Worm (Caenorhabditis elegans): Measurements from ENCODE around the gene ugt-3.
A peak's percentile ranks its signal among the peaks of the same experiment; 100 is the strongest.

Gene ugt-3

ce11 chrV:12814481-12814882, 14.4 kb upstream of the ugt-3 start (continued):
- no peak for TF ChIP-seq zip-11 (GFP tag; IDR thresholded peaks at IDR 0.05)
- no peak for TF ChIP-seq ZK546.5 (tag; optimal IDR thresholded peaks at IDR 0.05)
- TF ChIP-seq lim-7 (GFP tag; IDR thresholded peaks at IDR 0.05) = no peak
- peak; percentile 12 for TF ChIP-seq nhr-28 (tag; optimal IDR thresholded peaks at IDR 0.05)
- no peak for TF ChIP-seq php-3 (GFP tag; IDR thresholded peaks at IDR 0.05)
- TF ChIP-seq mxl-3 (GFP tag; optimal IDR thresholded peaks at IDR 0.05) = peak; percentile 53
- peak in 1 of 2 experiments; percentile 65 for TF ChIP-seq hif-1 (tag; optimal IDR thresholded peaks at IDR 0.05)
- no peak for TF ChIP-seq zip-2 (tag; optimal IDR thresholded peaks at IDR 0.05)
- no peak for TF ChIP-seq vab-7 (GFP tag; IDR thresholded peaks at IDR 0.05)
- no peak for TF ChIP-seq Y75B8A.6 (GFP tag; IDR thresholded peaks at IDR 0.05)
- no peak; the same call in 1 of the 2 replicates for TF ChIP-seq egl-43 (GFP tag; IDR thresholded peaks at IDR 0.05)
- TF ChIP-seq sdz-12 (GFP tag; optimal IDR thresholded peaks at IDR 0.05) = no peak
- no peak for TF ChIP-seq skn-1 (tag; optimal IDR thresholded peaks at IDR 0.05)
- no peak for TF ChIP-seq T26A8.4 (GFP tag; IDR thresholded peaks at IDR 0.05)
- TF ChIP-seq lir-3 (tag; optimal IDR thresholded peaks at IDR 0.05) = no peak
- TF ChIP-seq nhr-42 (GFP tag; IDR thresholded peaks at IDR 0.05) = no peak
- TF ChIP-seq dmd-8 (GFP tag; IDR thresholded peaks at IDR 0.05) = no peak
- TF ChIP-seq ceh-62 (tag; optimal IDR thresholded peaks at IDR 0.05) = no peak
- TF ChIP-seq lin-39 (tag; optimal IDR thresholded peaks at IDR 0.05) = no peak
- peak; percentile 90 for TF ChIP-seq hlh-11 (tag; optimal IDR thresholded peaks at IDR 0.05)
- no peak for TF ChIP-seq cey-2 (tag; optimal IDR thresholded peaks at IDR 0.05; ENCODE audit: borderline replicate concordance, insufficient read depth)
- no peak for TF ChIP-seq tag-97 (GFP tag; IDR thresholded peaks at IDR 0.05)
- TF ChIP-seq gei-8 (GFP tag; optimal IDR thresholded peaks at IDR 0.05) = peak; percentile 9
- no peak for TF ChIP-seq ztf-7 (tag; optimal IDR thresholded peaks at IDR 0.05)
- no peak for TF ChIP-seq nhr-77 (tag; optimal IDR thresholded peaks at IDR 0.05)
- TF ChIP-seq mxl-2 (GFP tag; conservative IDR thresholded peaks at IDR 0.05) = no peak
- TF ChIP-seq fos-1 (tag; optimal IDR thresholded peaks at IDR 0.05) = no peak
- TF ChIP-seq madf-5 (GFP tag; IDR thresholded peaks at IDR 0.05) = no peak
- no peak for TF ChIP-seq aly-2 (tag; optimal IDR thresholded peaks at IDR 0.05)
- no peak for TF ChIP-seq ZK337.2 (GFP tag; IDR thresholded peaks at IDR 0.05)
- no peak for TF ChIP-seq lin-1 (GFP tag; IDR thresholded peaks at IDR 0.05)
- no peak for TF ChIP-seq mdt-29 (GFP tag; IDR thresholded peaks at IDR 0.05)
- TF ChIP-seq snpc-1.2 (GFP tag; IDR thresholded peaks at IDR 0.05) = 0 out of 2 replicates have a peak, but pooled peaks have one; percentile 15
- TF ChIP-seq Y5F2A.4 (GFP tag; optimal IDR thresholded peaks at IDR 0.05) = no peak
- no peak for TF ChIP-seq nhr-102 (tag; optimal IDR thresholded peaks at IDR 0.05)
- TF ChIP-seq rbr-2 (tag; optimal IDR thresholded peaks at IDR 0.05) = peak; percentile 72
- TF ChIP-seq unc-130 (GFP tag; optimal IDR thresholded peaks at IDR 0.05) = no peak
- no peak for TF ChIP-seq R02D3.7 (tag; optimal IDR thresholded peaks at IDR 0.05)
- peak; percentile 71 for TF ChIP-seq nhr-6 (tag; optimal IDR thresholded peaks at IDR 0.05)
- TF ChIP-seq dpl-1 (GFP tag; optimal IDR thresholded peaks at IDR 0.05) = no peak
- peak; percentile 70 for TF ChIP-seq F37D6.2 (tag; optimal IDR thresholded peaks at IDR 0.05)
- TF ChIP-seq ces-1 (GFP tag; optimal IDR thresholded peaks at IDR 0.05) = no peak
- peak; percentile 13 for TF ChIP-seq mes-2 (tag; optimal IDR thresholded peaks at IDR 0.05; ENCODE audit: poor library complexity, severe bottlenecking)
- no peak for TF ChIP-seq zfp-2 (tag; optimal IDR thresholded peaks at IDR 0.05)
- no peak for TF ChIP-seq nhr-25 (tag; optimal IDR thresholded peaks at IDR 0.05; ENCODE audit: borderline replicate concordance, insufficient read depth)
- no peak for TF ChIP-seq egl-27 (tag; optimal IDR thresholded peaks at IDR 0.05)
- peak; percentile 21 for TF ChIP-seq dve-1 (tag; optimal IDR thresholded peaks at IDR 0.05; ENCODE audit: insufficient read depth)
- no peak for TF ChIP-seq F49E8.2 (tag; optimal IDR thresholded peaks at IDR 0.05; ENCODE audit: borderline replicate concordance)
- no peak for TF ChIP-seq Y48G9A.11 (GFP tag; IDR thresholded peaks at IDR 0.05)
- TF ChIP-seq F10B5.3 (tag; optimal IDR thresholded peaks at IDR 0.05) = no peak
- peak; percentile 65 for TF ChIP-seq fkh-10 (GFP tag; optimal IDR thresholded peaks at IDR 0.05)
- no peak for TF ChIP-seq nhr-48 (tag; optimal IDR thresholded peaks at IDR 0.05)

All from whole organism, L4 larva.